Worm (Caenorhabditis elegans): ENCODE measurements around the gene H20J04.9.

H20J04.9 gene

DNA sequence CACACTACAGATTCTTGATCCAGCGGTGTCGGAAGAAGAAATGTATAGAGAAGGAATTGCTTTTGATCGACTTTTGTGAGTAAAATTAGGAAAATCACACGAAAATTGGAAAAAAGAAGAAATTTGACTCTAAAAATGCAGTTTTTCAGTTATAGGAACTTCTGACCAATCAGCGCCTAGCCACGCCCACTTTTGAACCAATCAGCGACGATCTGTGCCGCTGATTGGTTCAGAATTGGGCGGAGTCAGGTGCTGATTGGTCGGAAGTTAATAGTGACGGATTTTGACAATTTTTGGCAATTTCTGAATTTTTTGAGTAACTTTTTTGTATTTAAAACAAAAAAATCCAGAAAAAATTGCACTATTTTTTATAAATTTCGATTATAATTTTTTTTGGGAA is 9.5 kb upstream of the H20J04.9 start:
- TF ChIP-seq ama-1 (optimal IDR thresholded peaks at IDR 0.05): no peak
- peak; percentile 99 for TF ChIP-seq nfya-1 (tag; optimal IDR thresholded peaks at IDR 0.05; ENCODE audit: insufficient read depth)
- TF ChIP-seq ztf-11 (tag; optimal IDR thresholded peaks at IDR 0.05): no peak
- no peak for TF ChIP-seq daf-12 (tag; optimal IDR thresholded peaks at IDR 0.05)
- TF ChIP-seq mdl-1 (tag; optimal IDR thresholded peaks at IDR 0.05): no peak
- no peak for TF ChIP-seq zag-1 (tag; optimal IDR thresholded peaks at IDR 0.05)

DNA sequence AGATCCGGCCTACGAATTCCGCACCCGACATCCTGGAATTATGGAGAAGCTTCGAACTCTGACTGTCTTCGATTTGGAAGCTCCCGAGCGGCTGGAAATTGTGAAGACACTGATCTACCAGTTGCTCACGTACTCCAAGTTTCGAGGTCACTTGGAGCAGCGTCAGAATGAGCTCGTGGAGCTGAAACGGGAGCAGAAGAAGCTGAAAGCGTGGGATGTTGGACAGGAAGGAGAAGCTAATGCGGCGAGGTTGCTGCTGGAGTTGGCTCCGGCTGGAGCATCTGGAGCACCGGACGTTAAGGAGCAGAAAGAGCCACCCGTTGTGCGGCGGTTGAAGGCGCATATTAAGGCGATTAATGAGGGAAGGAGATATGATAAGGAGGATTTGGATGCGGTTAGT is 6.7 kb upstream of the H20J04.9 start:
- TF ChIP-seq ceh-82 (tag; optimal IDR thresholded peaks at IDR 0.05) (no peak), unc-39 (tag; optimal IDR thresholded peaks at IDR 0.05) (no peak), egl-5 (tag; optimal IDR thresholded peaks at IDR 0.05) (no peak), lin-15B (tag; optimal IDR thresholded peaks at IDR 0.05) (no peak), daf-12 (tag; optimal IDR thresholded peaks at IDR 0.05) (no peak), egl-27 (tag; optimal IDR thresholded peaks at IDR 0.05) (no peak), hmg-11 (tag; optimal IDR thresholded peaks at IDR 0.05) (no peak), jun-1 (tag; optimal IDR thresholded peaks at IDR 0.05) (no peak), ceh-9 (tag; optimal IDR thresholded peaks at IDR 0.05) (no peak)

DNA sequence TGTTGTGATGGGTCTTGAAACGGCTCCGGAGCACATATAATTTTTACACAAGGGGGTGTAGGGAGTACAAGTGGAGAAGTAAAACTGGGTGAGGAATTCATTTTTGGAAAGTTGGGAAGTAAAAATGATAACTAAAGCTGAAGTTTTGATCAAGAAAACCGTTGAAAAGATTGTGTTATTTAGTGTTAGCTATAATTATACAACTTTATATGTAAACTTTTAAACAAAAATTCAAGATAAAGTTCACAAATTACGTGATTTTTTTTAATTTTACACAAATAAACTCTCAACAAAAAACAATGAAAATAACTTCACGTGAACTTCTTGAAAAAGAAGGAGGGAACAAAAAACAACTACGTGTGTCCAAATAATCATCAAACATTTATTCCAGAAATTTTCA is 4.2 kb downstream of the H20J04.9 start, which contains the start of the genes H20J04.7 and H20J04.1:
Gene H20J04.7, minus strand, starts transcription at position 101 of the 400 bp plus-strand sequence.
Gene H20J04.1, plus strand, starts transcription at position 397 of the 400 bp plus-strand sequence.
- TF ChIP-seq aly-2 (tag; optimal IDR thresholded peaks at IDR 0.05) (no peak), unc-62 (GFP tag; optimal IDR thresholded peaks at IDR 0.05) (no peak), egl-27 (tag; optimal IDR thresholded peaks at IDR 0.05) (no peak), elt-3 (tag; optimal IDR thresholded peaks at IDR 0.05) (no peak), snpc-4 (tag; optimal IDR thresholded peaks at IDR 0.05) (no peak), pqm-1 (tag; optimal IDR thresholded peaks at IDR 0.05) (no peak), nhr-25 (tag; optimal IDR thresholded peaks at IDR 0.05) (no peak), nhr-28 (tag; optimal IDR thresholded peaks at IDR 0.05) (no peak), fkh-10 (GFP tag; optimal IDR thresholded peaks at IDR 0.05) (no peak), ceh-9 (tag; optimal IDR thresholded peaks at IDR 0.05) (no peak), lsy-12 (tag; optimal IDR thresholded peaks at IDR 0.05) (no peak), tbx-2 (tag; optimal IDR thresholded peaks at IDR 0.05) (no peak), R02D3.7 (tag; optimal IDR thresholded peaks at IDR 0.05) (no peak), nhr-23 (tag; optimal IDR thresholded peaks at IDR 0.05) (no peak), nhr-43 (tag; optimal IDR thresholded peaks at IDR 0.05; ENCODE audit: poor library complexity, severe bottlenecking) (no peak), nfya-1 (tag; optimal IDR thresholded peaks at IDR 0.05; ENCODE audit: insufficient read depth) (no peak), nhr-237 (tag; optimal IDR thresholded peaks at IDR 0.05) (no peak), egl-5 (tag; optimal IDR thresholded peaks at IDR 0.05) (no peak), eor-1 (tag; optimal IDR thresholded peaks at IDR 0.05) (no peak), lin-15B (tag; optimal IDR thresholded peaks at IDR 0.05) (no peak)

DNA sequence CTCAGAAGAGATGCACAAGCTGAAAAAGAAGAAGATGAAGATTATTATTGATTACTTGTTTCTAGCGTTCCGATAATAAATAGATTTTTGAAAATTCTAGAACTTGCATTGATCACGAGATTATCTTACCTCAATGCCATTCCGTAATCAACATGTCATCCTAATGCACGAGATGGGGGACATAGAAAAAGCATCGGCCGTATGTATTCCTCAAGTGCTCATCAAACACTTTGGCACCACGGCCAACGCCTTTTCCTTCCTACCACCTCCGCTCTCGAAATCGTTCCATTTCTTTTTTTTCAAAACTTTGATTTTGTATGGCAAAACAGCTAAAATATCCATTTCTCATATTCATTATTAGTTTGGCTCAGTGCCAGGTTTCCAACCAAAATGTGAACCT is 7.8 kb downstream of the H20J04.9 start, which contains the start of gene lat-2:
Gene lat-2, plus strand, starts transcription at position 301 of the 400 bp plus-strand sequence.
- TF ChIP-seq jun-1 (tag; optimal IDR thresholded peaks at IDR 0.05): no peak
- TF ChIP-seq nhr-12 (tag; optimal IDR thresholded peaks at IDR 0.05): no peak
- TF ChIP-seq lin-15B (tag; optimal IDR thresholded peaks at IDR 0.05): no peak
- TF ChIP-seq elt-3 (tag; optimal IDR thresholded peaks at IDR 0.05): no peak
- no peak for TF ChIP-seq skn-1 (tag; optimal IDR thresholded peaks at IDR 0.05)
- no peak for TF ChIP-seq snpc-4 (tag; optimal IDR thresholded peaks at IDR 0.05)
- no peak for TF ChIP-seq mml-1 (tag; optimal IDR thresholded peaks at IDR 0.05)
- no peak for TF ChIP-seq egl-27 (tag; optimal IDR thresholded peaks at IDR 0.05)
- no peak for TF ChIP-seq elt-2 (tag; optimal IDR thresholded peaks at IDR 0.05)
- no peak for TF ChIP-seq lsy-12 (tag; optimal IDR thresholded peaks at IDR 0.05)
- no peak for TF ChIP-seq ceh-16 (tag; optimal IDR thresholded peaks at IDR 0.05)
- TF ChIP-seq nhr-77 (tag; optimal IDR thresholded peaks at IDR 0.05): no peak
- no peak for TF ChIP-seq eor-1 (tag; optimal IDR thresholded peaks at IDR 0.05)
- TF ChIP-seq nhr-67 (tag; optimal IDR thresholded peaks at IDR 0.05): no peak

DNA sequence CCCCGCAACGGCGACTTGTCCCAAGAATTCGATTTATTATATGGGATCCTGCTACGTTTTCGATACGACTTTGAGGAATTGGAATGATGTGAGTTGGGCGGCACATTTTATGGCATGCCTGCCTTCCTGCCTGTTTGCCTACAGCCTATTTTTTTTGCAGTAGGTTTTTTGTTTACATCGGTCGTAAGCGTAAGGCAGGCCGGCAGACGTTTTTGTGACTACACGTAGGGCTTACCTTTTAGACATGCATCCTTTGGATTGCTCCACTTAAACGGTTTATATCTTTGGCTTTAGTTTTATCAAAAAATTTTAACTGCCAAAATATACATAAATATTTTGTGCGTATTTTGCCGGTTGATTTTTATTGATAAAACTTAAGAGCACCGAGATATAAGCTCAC is 8.2 kb downstream of the H20J04.9 start:
- no peak for TF ChIP-seq zag-1 (tag; optimal IDR thresholded peaks at IDR 0.05)
- no peak for TF ChIP-seq lsy-12 (tag; optimal IDR thresholded peaks at IDR 0.05)
- no peak for TF ChIP-seq egl-5 (tag; optimal IDR thresholded peaks at IDR 0.05)
- TF ChIP-seq snpc-4 (tag; optimal IDR thresholded peaks at IDR 0.05): no peak
- no peak for TF ChIP-seq nhr-67 (tag; optimal IDR thresholded peaks at IDR 0.05)
- no peak for TF ChIP-seq tbx-2 (tag; optimal IDR thresholded peaks at IDR 0.05)
